Fruit fly (Drosophila melanogaster) whole organism, embryonic: ENCODE results near the gene CG5246.

Experiments used
- CG15479 ChIP-seq: fragments of 200-800 bp; sonication (Bioruptor generic); optimal IDR thresholded peaks from 3 replicates; lab custom pipeline; 2019; ENCODE audit warnings: missing biosample characterization, mild to moderate bottlenecking, missing genetic modification characterization, moderate library complexity
- CG6254 ChIP-seq: fragments of 200-800 bp; sonication (Bioruptor generic); optimal IDR thresholded peaks from 3 replicates; lab custom pipeline; 2017; ENCODE audit warnings: mild to moderate bottlenecking, missing biosample characterization, missing genetic modification reagents, missing genetic modification characterization
- jigr1 ChIP-seq: fragments of 200-800 bp; sonication (Bioruptor generic); IDR thresholded peaks from 3 replicates; pipeline ENCODE4 v1.3.6; 2022; ENCODE audit warnings: missing biosample characterization, missing genetic modification characterization

dm6 chr3R:17124177-17124576 is 11.7 kb upstream of the CG5246 start, which contains the start of gene CG45079:
- TF ChIP-seq CG6254 (GFP tag; lab: Kevin White, UChicago) (no peak), jigr1 (GFP tag; lab: Robert Waterston, UW) (no peak), CG15479 (GFP tag; lab: Kevin White, UChicago) (no peak)
